Worm (Caenorhabditis elegans) whole organism, early embryonic: ENCODE results near the gene bicd-1.

Experiments used
- B0310.2 ChIP-seq: sonication (generic microtip); optimal IDR thresholded peaks from 2 replicates; lab custom pipeline; 2016; ENCODE audit warnings: mild to moderate bottlenecking, missing genetic modification characterization, missing compliant biosample characterization
- F13C5.2 ChIP-seq: sonication (generic microtip); optimal IDR thresholded peaks from 2 replicates; lab custom pipeline; 2017; ENCODE audit warnings: mild to moderate bottlenecking, missing genetic modification characterization, inconsistent platforms, missing compliant biosample characterization
- aly-1 ChIP-seq: sonication (generic microtip); optimal IDR thresholded peaks from 2 replicates; lab custom pipeline; 2016; ENCODE audit warnings: missing genetic modification characterization, missing compliant biosample characterization
- ama-1 ChIP-seq: fragments of 150-350 bp; optimal IDR thresholded peaks from 2 replicates; lab custom pipeline; 2014
- ceh-13 ChIP-seq: fragments of 200-800 bp; sonication (Bioruptor generic); optimal IDR thresholded peaks from 2 replicates; lab custom pipeline; 2018; ENCODE audit warnings: mild to moderate bottlenecking, missing genetic modification characterization, missing compliant biosample characterization
- ceh-36 ChIP-seq: sonication (generic microtip); optimal IDR thresholded peaks from 2 replicates; lab custom pipeline; 2016; ENCODE audit warnings: missing genetic modification characterization, inconsistent platforms, missing compliant biosample characterization
- ets-7 ChIP-seq: sonication (generic microtip); optimal IDR thresholded peaks from 2 replicates; lab custom pipeline; 2016; ENCODE audit warnings: missing genotype, missing genetic modification characterization, missing compliant biosample characterization
- flt-1 ChIP-seq: fragments of 200-800 bp; sonication (Bioruptor generic); IDR thresholded peaks from 2 replicates; pipeline ENCODE4 v1.3.6; 2022; ENCODE audit warnings: missing genetic modification characterization, missing compliant biosample characterization
- hmbx-1 ChIP-seq: sonication (generic microtip); optimal IDR thresholded peaks from 2 replicates; lab custom pipeline; 2016; ENCODE audit warnings: mild to moderate bottlenecking, missing genetic modification characterization, missing compliant biosample characterization
- hmg-4 ChIP-seq: fragments of 200-800 bp; sonication (Bioruptor generic); optimal IDR thresholded peaks from 2 replicates; lab custom pipeline; 2018; ENCODE audit warnings: mild to moderate bottlenecking, missing genetic modification characterization, missing compliant biosample characterization
- hnd-1 ChIP-seq: sonication (generic microtip); optimal IDR thresholded peaks from 2 replicates; lab custom pipeline; 2016; ENCODE audit warnings: missing genetic modification characterization, missing compliant biosample characterization
- pes-1 ChIP-seq: fragments of 200-800 bp; sonication (Bioruptor generic); IDR thresholded peaks from 2 replicates; pipeline ENCODE4 v1.3.6; 2022; ENCODE audit warnings: missing genetic modification reagents, missing genetic modification characterization, missing compliant biosample characterization
- scrt-1 ChIP-seq: fragments of 200-800 bp; sonication (Bioruptor generic); IDR thresholded peaks from 2 replicates; pipeline ENCODE4 v1.3.6; 2022; ENCODE audit warnings: missing genetic modification characterization, missing compliant biosample characterization
- sea-1 ChIP-seq: fragments of 200-800 bp; sonication (Bioruptor generic); conservative IDR thresholded peaks from 2 replicates; pipeline ENCODE4 v1.3.6; 2022; ENCODE audit warnings: missing genetic modification characterization, missing compliant biosample characterization
- tbx-11 ChIP-seq: fragments of 200-800 bp; sonication (Bioruptor generic); IDR thresholded peaks from 2 replicates; pipeline ENCODE4 v1.3.6; 2022; ENCODE audit warnings: missing genetic modification characterization, missing compliant biosample characterization
- tbx-37 ChIP-seq: fragments of 200-800 bp; sonication (Bioruptor generic); conservative IDR thresholded peaks from 2 replicates; pipeline ENCODE4 v1.3.6; 2022; ENCODE audit warnings: missing genetic modification reagents, missing genetic modification characterization, missing compliant biosample characterization
- tra-4 ChIP-seq: sonication (generic microtip); optimal IDR thresholded peaks from 2 replicates; lab custom pipeline; 2017; ENCODE audit warnings: missing genetic modification characterization, missing compliant biosample characterization

Gene bicd-1

ce11 chrIV:6572238-6572637 lies at the start of gene bicd-1:
bicd-1 (minus strand) TSS chrIV:6572338.
- TF ChIP-seq tbx-37 (GFP tag; lab: Robert Waterston, UW) (no peak), ceh-13 (no peak), tbx-11 (GFP tag; lab: Robert Waterston, UW) (no peak), scrt-1 (GFP tag; lab: Robert Waterston, UW) (no peak), B0310.2 (tag; lab: Kevin White, UChicago) (no peak), tra-4 (tag; lab: Kevin White, UChicago) (no peak)

- no peak for TF ChIP-seq scrt-1 (GFP tag; lab: Robert Waterston, UW)
- no peak for TF ChIP-seq tbx-11 (GFP tag; lab: Robert Waterston, UW)
- no peak for TF ChIP-seq pes-1 (GFP tag; lab: Robert Waterston, UW)
- TF ChIP-seq hmg-4 (GFP tag; lab: Kevin White, UChicago): no peak
- TF ChIP-seq ama-1 (lab: Kevin White, UChicago): no peak
- no peak for TF ChIP-seq hnd-1
- no peak for TF ChIP-seq F13C5.2 (tag; lab: Kevin White, UChicago)
- TF ChIP-seq ceh-36 (tag; lab: Kevin White, UChicago): no peak
- TF ChIP-seq flt-1 (GFP tag; lab: Robert Waterston, UW): no peak
These were observed 49.1 kb upstream of the bicd-1 start, which contains the start of gene C01B10.3 for ce11 chrIV:6621252-6621651. C01B10.3 (minus strand) TSS chrIV:6621352.

ce11 chrIV:6618607-6619006 lies 46.5 kb upstream of the bicd-1 start:
- TF ChIP-seq hmbx-1 (tag; lab: Kevin White, UChicago): no peak

- TF ChIP-seq tra-4 (tag; lab: Kevin White, UChicago) (no peak), ceh-13 (no peak), ceh-36 (tag; lab: Kevin White, UChicago) (no peak), B0310.2 (tag; lab: Kevin White, UChicago) (no peak), scrt-1 (GFP tag; lab: Robert Waterston, UW) (no peak)
These were observed 41.2 kb upstream of the bicd-1 start, which contains the start of gene drh-1 for ce11 chrIV:6613296-6613695. drh-1 (minus strand) TSS chrIV:6613353.

DNA sequence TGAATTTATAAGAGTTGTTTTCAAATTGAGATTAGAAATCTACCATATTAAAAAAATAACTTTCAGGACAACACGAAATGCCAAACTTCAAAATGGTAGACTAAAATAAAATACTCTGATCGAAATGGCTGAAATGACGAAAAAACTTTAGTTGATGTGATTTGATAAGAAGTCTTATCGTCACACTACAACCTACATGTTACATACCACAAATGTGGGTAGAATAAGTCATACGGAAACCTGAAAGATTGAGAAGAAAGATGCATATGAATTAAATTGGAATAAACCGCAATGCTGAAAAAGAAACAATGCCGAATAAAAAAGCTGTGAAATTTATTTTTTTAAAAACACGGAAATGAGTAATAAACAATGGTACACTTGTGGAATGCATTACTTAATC lies 34.9 kb upstream of the bicd-1 start:
- TF ChIP-seq scrt-1 (GFP tag; lab: Robert Waterston, UW) (no peak), aly-1 (tag; lab: Kevin White, UChicago) (no peak), ceh-36 (tag; lab: Kevin White, UChicago) (no peak), ama-1 (lab: Kevin White, UChicago) (no peak), tra-4 (tag; lab: Kevin White, UChicago) (no peak), ets-7 (no peak), ceh-13 (no peak), pes-1 (GFP tag; lab: Robert Waterston, UW) (no peak), hmbx-1 (tag; lab: Kevin White, UChicago) (no peak), F13C5.2 (tag; lab: Kevin White, UChicago) (no peak), sea-1 (GFP tag; lab: Robert Waterston, UW) (no peak)

DNA sequence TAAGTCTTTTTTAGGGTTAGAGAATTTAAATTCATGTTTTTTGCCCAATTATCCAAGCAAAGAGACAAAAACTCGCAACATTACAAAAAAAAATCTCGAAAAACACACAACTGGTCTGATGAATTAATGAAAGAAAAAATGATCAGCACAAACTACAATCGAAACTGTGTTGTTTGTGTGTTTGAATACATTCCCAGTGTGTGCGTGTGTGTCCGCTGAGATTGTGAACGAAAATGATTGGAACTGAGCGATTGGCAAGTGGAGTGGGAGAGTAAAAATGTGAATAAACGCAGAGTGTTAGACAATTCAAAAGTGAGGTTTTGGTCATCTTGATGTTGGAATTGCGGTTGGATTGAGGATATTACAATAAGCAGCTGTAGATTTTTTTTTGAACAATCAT lies 34.4 kb upstream of the bicd-1 start:
- TF ChIP-seq ets-7 (no peak), hmbx-1 (tag; lab: Kevin White, UChicago) (no peak), scrt-1 (GFP tag; lab: Robert Waterston, UW) (no peak), hmg-4 (GFP tag; lab: Kevin White, UChicago) (no peak), sea-1 (GFP tag; lab: Robert Waterston, UW) (no peak), ceh-36 (tag; lab: Kevin White, UChicago) (no peak), pes-1 (GFP tag; lab: Robert Waterston, UW) (no peak), tra-4 (tag; lab: Kevin White, UChicago) (no peak)

- TF ChIP-seq hmg-4 (GFP tag; lab: Kevin White, UChicago) (no peak), tra-4 (tag; lab: Kevin White, UChicago) (no peak), ets-7 (no peak), sea-1 (GFP tag; lab: Robert Waterston, UW) (no peak), tbx-37 (GFP tag; lab: Robert Waterston, UW) (no peak), ceh-36 (tag; lab: Kevin White, UChicago) (no peak), flt-1 (GFP tag; lab: Robert Waterston, UW) (no peak), hmbx-1 (tag; lab: Kevin White, UChicago) (no peak), pes-1 (GFP tag; lab: Robert Waterston, UW) (no peak), F13C5.2 (tag; lab: Kevin White, UChicago) (no peak), aly-1 (tag; lab: Kevin White, UChicago) (no peak), hnd-1 (no peak), B0310.2 (tag; lab: Kevin White, UChicago) (no peak), ama-1 (lab: Kevin White, UChicago) (no peak), tbx-11 (GFP tag; lab: Robert Waterston, UW) (no peak), scrt-1 (GFP tag; lab: Robert Waterston, UW) (no peak), ceh-13 (no peak)
These were observed 33.7 kb upstream of the bicd-1 start, which contains the start of gene nstp-2 for ce11 chrIV:6605863-6606262. nstp-2 (minus strand) TSS chrIV:6606188.

DNA sequence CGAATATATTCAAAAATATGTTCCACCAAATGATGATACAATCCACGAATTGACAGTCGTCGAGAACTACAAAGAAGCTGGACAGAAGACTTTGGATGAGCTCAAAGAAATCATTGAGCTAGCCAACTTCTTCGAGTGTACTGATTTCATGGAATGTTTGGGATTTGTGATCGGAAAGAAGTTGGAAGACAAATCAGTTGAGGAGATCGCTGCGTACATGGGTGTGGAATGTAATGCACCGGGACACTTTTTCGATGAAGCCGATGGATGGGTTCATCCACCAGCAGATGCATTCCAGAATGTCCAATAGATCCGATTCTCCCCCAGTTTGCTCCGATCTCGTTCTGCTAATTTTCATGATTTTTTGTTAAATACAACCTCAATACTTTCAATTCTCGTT lies 31.4 kb upstream of the bicd-1 start:
- TF ChIP-seq aly-1 (tag; lab: Kevin White, UChicago) (no peak), tra-4 (tag; lab: Kevin White, UChicago) (no peak), flt-1 (GFP tag; lab: Robert Waterston, UW) (no peak), ceh-13 (no peak), hmbx-1 (tag; lab: Kevin White, UChicago) (no peak), F13C5.2 (tag; lab: Kevin White, UChicago) (no peak), ama-1 (lab: Kevin White, UChicago) (no peak), hnd-1 (no peak), ets-7 (no peak), scrt-1 (GFP tag; lab: Robert Waterston, UW) (no peak), sea-1 (GFP tag; lab: Robert Waterston, UW) (no peak), tbx-11 (GFP tag; lab: Robert Waterston, UW) (no peak), B0310.2 (tag; lab: Kevin White, UChicago) (no peak), tbx-37 (GFP tag; lab: Robert Waterston, UW) (no peak), pes-1 (GFP tag; lab: Robert Waterston, UW) (no peak)
